Worm (Caenorhabditis elegans): ENCODE data around the gene lgc-24.

DNA sequence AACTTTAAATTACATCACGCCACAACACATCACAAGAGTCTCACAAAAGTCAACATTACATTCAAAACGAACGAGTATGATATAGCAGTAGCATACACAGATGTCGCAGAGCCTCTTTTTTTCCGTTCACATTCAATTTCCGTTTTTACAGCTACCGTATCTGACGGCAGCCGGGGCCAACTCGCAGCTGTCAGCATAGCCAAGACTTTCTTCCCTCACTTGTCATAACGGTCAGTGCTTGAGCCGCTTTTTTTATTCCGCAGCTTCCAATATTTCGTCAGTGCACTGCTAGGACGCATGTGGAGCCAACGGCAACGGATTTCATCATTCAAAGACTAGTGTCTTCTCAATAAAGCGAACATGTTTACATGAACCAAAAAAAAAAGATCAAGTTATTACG, 25.6 kb downstream of the lgc-24 start:
- TF ChIP-seq klf-2 (GFP tag; conservative IDR thresholded peaks at IDR 0.05): no peak
- no peak for TF ChIP-seq ztf-23 (GFP tag; IDR thresholded peaks at IDR 0.05)
- TF ChIP-seq T22C8.4 (GFP tag; IDR thresholded peaks at IDR 0.05): no peak
- TF ChIP-seq ztf-29 (GFP tag; IDR thresholded peaks at IDR 0.05): no peak
- no peak for TF ChIP-seq tab-1 (GFP tag; IDR thresholded peaks at IDR 0.05)
- TF ChIP-seq flt-1 (GFP tag; IDR thresholded peaks at IDR 0.05): no peak
